Fruit fly (Drosophila melanogaster) whole organism, pupa: ENCODE data around the gene Gr22f.

Experiments used
- CG10348 ChIP-seq: fragments of 200-800 bp; sonication (Bioruptor generic); IDR thresholded peaks from 2 replicates; pipeline ENCODE4 v1.3.6; 2022; ENCODE audit warnings: missing biosample characterization, missing genetic modification characterization
- CG12605 ChIP-seq: fragments of 200-800 bp; sonication (Bioruptor generic); IDR thresholded peaks from 2 replicates; pipeline ENCODE4 v1.3.6; 2022; ENCODE audit warnings: missing biosample characterization, missing genetic modification characterization
- CG13204 ChIP-seq: fragments of 200-800 bp; sonication (Bioruptor generic); optimal IDR thresholded peaks from 2 replicates; lab custom pipeline; 2018; ENCODE audit warnings: missing biosample characterization, mild to moderate bottlenecking, missing genetic modification characterization, moderate library complexity
- CG14655 ChIP-seq: fragments of 200-800 bp; sonication (Bioruptor generic); optimal IDR thresholded peaks from 3 replicates; lab custom pipeline; 2017; ENCODE audit warnings: mild to moderate bottlenecking, missing biosample characterization, missing genetic modification reagents, missing genetic modification characterization
- CG15710 ChIP-seq: fragments of 200-800 bp; sonication (Bioruptor generic); optimal IDR thresholded peaks from 2 replicates; lab custom pipeline; 2018; ENCODE audit warnings: missing biosample characterization, mild to moderate bottlenecking, missing genetic modification characterization, moderate library complexity
- CG17806 ChIP-seq: fragments of 200-800 bp; sonication (Bioruptor generic); optimal IDR thresholded peaks from 2 replicates; lab custom pipeline; 2018; ENCODE audit warnings: missing biosample characterization, mild to moderate bottlenecking, missing genetic modification characterization, moderate library complexity
- CG32121 ChIP-seq: fragments of 200-800 bp; sonication (Bioruptor generic); IDR thresholded peaks from 2 replicates; pipeline ENCODE4 v1.3.6; 2022; ENCODE audit warnings: missing biosample characterization, missing genetic modification characterization
- CG34367 ChIP-seq: fragments of 200-800 bp; sonication (Bioruptor generic); optimal IDR thresholded peaks from 2 replicates; lab custom pipeline; 2018; ENCODE audit warnings: missing biosample characterization, mild to moderate bottlenecking, missing genetic modification characterization
- CG4496 ChIP-seq: fragments of 200-800 bp; sonication (Bioruptor generic); IDR thresholded peaks from 3 replicates; pipeline ENCODE4 v1.3.6; 2022; ENCODE audit warnings: missing biosample characterization, missing genetic modification characterization
- CG8159 ChIP-seq: fragments of 200-800 bp; sonication (Bioruptor generic); optimal IDR thresholded peaks from 3 replicates; lab custom pipeline; 2018; ENCODE audit warnings: missing biosample characterization, mild to moderate bottlenecking, missing genetic modification characterization, moderate library complexity
- CG8301 ChIP-seq: fragments of 200-800 bp; sonication (Bioruptor generic); optimal IDR thresholded peaks from 2 replicates; lab custom pipeline; 2018; ENCODE audit warnings: missing biosample characterization, mild to moderate bottlenecking, missing genetic modification characterization
- CG9948 ChIP-seq: fragments of 200-800 bp; sonication (Bioruptor generic); optimal IDR thresholded peaks from 2 replicates; lab custom pipeline; 2018; ENCODE audit warnings: missing biosample characterization, mild to moderate bottlenecking, missing genetic modification characterization, moderate library complexity
- D1 ChIP-seq: fragments of 200-800 bp; sonication (Bioruptor generic); optimal IDR thresholded peaks from 2 replicates; lab custom pipeline; 2018; ENCODE audit warnings: missing biosample characterization, mild to moderate bottlenecking, missing genetic modification characterization, moderate library complexity
- EcR ChIP-seq: fragments of 200-800 bp; sonication (Bioruptor generic); optimal IDR thresholded peaks from 3 replicates; lab custom pipeline; 2019; ENCODE audit warnings: missing biosample characterization, missing genetic modification characterization, mild to moderate bottlenecking, moderate library complexity, missing genetic modification reagents
- Ets98B ChIP-seq: fragments of 200-800 bp; sonication (Bioruptor generic); IDR thresholded peaks from 2 replicates; pipeline ENCODE4 v1.3.6; 2022; ENCODE audit warnings: missing biosample characterization, missing genetic modification characterization
- Pif1A ChIP-seq: fragments of 200-800 bp; sonication (Bioruptor generic); optimal IDR thresholded peaks from 3 replicates; lab custom pipeline; 2016; ENCODE audit warnings: missing biosample characterization, missing genetic modification characterization
- Pif1B ChIP-seq: fragments of 200-800 bp; sonication (Bioruptor generic); optimal IDR thresholded peaks from 3 replicates; lab custom pipeline; 2016; ENCODE audit warnings: missing biosample characterization, missing genetic modification characterization
- Snoo ChIP-seq: fragments of 200-800 bp; sonication (Bioruptor generic); optimal IDR thresholded peaks from 3 replicates; lab custom pipeline; 2017; ENCODE audit warnings: missing biosample characterization, mild to moderate bottlenecking, missing genetic modification characterization, inconsistent platforms
- fd96Ca ChIP-seq: fragments of 200-800 bp; sonication (Bioruptor generic); IDR thresholded peaks from 3 replicates; pipeline ENCODE4 v1.3.6; 2022; ENCODE audit warnings: missing biosample characterization, missing genetic modification characterization
- gl ChIP-seq: fragments of 200-800 bp; sonication (Bioruptor generic); optimal IDR thresholded peaks from 2 replicates; lab custom pipeline; 2018; ENCODE audit warnings: missing biosample characterization, mild to moderate bottlenecking, missing genetic modification characterization
- rn ChIP-seq: fragments of 200-800 bp; sonication (Bioruptor generic); IDR thresholded peaks from 2 replicates; pipeline ENCODE4 v1.3.6; 2022; ENCODE audit warnings: missing biosample characterization, missing genetic modification characterization

The Gr22f gene

dm6 chr2L:1737057-1737581, 19.1 kb downstream of the Gr22f start:
- TF ChIP-seq gl (tag; lab: Kevin White, UChicago) (peak; percentile 42), CG8301 (tag; lab: Kevin White, UChicago) (peak; percentile 97), fd96Ca (GFP tag; lab: Robert Waterston, UW) (peak; percentile 94), CG14655 (GFP tag; lab: Kevin White, UChicago) (peak; percentile 96), CG8159 (tag; lab: Kevin White, UChicago) (peak; percentile 78), CG12605 (GFP tag; lab: Robert Waterston, UW) (peak; percentile 79), D1 (peak; percentile 78), CG9948 (tag; lab: Kevin White, UChicago) (peak; percentile 86), Ets98B (GFP tag; lab: Robert Waterston, UW) (peak; percentile 94), CG34367 (tag; lab: Kevin White, UChicago) (peak; percentile 60), EcR (no peak), CG17806 (tag; lab: Kevin White, UChicago) (peak; percentile 77), rn (GFP tag; lab: Robert Waterston, UW) (peak; percentile 93), Pif1A (GFP tag; lab: Kevin White, UChicago) (peak; percentile 95), Pif1B (GFP tag; lab: Kevin White, UChicago) (peak; percentile 93), Snoo (tag; lab: Kevin White, UChicago) (peak; percentile 50), CG32121 (peak; percentile 96), CG4496 (GFP tag; lab: Robert Waterston, UW) (peak; percentile 92), CG13204 (no peak), CG15710 (tag; lab: Kevin White, UChicago) (peak; percentile 76), CG10348 (peak; percentile 81; the same call in 1 of the 2 replicates)
- TF ChIP-seq, all 21 proteins: peak for 19

- TF ChIP-seq CG8159 (tag; lab: Kevin White, UChicago) (no peak), CG17806 (tag; lab: Kevin White, UChicago) (no peak), D1 (no peak), CG32121 (no peak), Pif1A (GFP tag; lab: Kevin White, UChicago) (no peak)
Observed at dm6 chr2L:1735133-1735532, 21.1 kb downstream of the Gr22f start.

- TF ChIP-seq Snoo (tag; lab: Kevin White, UChicago) (no peak), EcR (peak; percentile 96), CG14655 (GFP tag; lab: Kevin White, UChicago) (no peak)
Observed at dm6 chr2L:1733155-1733813, 23.0 kb downstream of the Gr22f start.

dm6 chr2L:1732189-1732588, 24.1 kb downstream of the Gr22f start, which contains the start of the genes CG17652 and CG17646:
CG17652 (minus strand) TSS chr2L:1732356.
CG17646 (plus strand) TSS chr2L:1732524.
- TF ChIP-seq Ets98B (GFP tag; lab: Robert Waterston, UW) = peak; percentile 19; the same call in 1 of the 2 replicates
- TF ChIP-seq CG10348 = no peak
- peak; percentile 7 for TF ChIP-seq CG8159 (tag; lab: Kevin White, UChicago)
- no peak for TF ChIP-seq gl (tag; lab: Kevin White, UChicago)
- no peak for TF ChIP-seq CG12605 (GFP tag; lab: Robert Waterston, UW)
- peak; percentile 26 for TF ChIP-seq EcR

dm6 chr2L:1730914-1731313, 25.3 kb downstream of the Gr22f start:
- TF ChIP-seq EcR (no peak), Ets98B (GFP tag; lab: Robert Waterston, UW) (no peak), CG14655 (GFP tag; lab: Kevin White, UChicago) (no peak), rn (GFP tag; lab: Robert Waterston, UW) (no peak), CG4496 (GFP tag; lab: Robert Waterston, UW) (no peak), gl (tag; lab: Kevin White, UChicago) (no peak), CG8301 (tag; lab: Kevin White, UChicago) (no peak), CG17806 (tag; lab: Kevin White, UChicago) (no peak)
- TF ChIP-seq, all 21 proteins: peak for 0

dm6 chr2L:1729607-1730011, 26.6 kb downstream of the Gr22f start, which contains the start of the genes Eno and CG31937:
Eno (minus strand) TSS chr2L:1729636.
CG31937 (plus strand) TSS chr2L:1729887.
- TF ChIP-seq CG10348 (no peak), CG15710 (tag; lab: Kevin White, UChicago) (peak; percentile 59), CG14655 (GFP tag; lab: Kevin White, UChicago) (peak; percentile 55), Pif1B (GFP tag; lab: Kevin White, UChicago) (peak; percentile 31), rn (GFP tag; lab: Robert Waterston, UW) (no peak), CG17806 (tag; lab: Kevin White, UChicago) (no peak), CG34367 (tag; lab: Kevin White, UChicago) (no peak), EcR (no peak), CG13204 (no peak), CG4496 (GFP tag; lab: Robert Waterston, UW) (peak; percentile 37; the same call in 1 of the 3 replicates), gl (tag; lab: Kevin White, UChicago) (peak; percentile 18), CG12605 (GFP tag; lab: Robert Waterston, UW) (no peak), CG8159 (tag; lab: Kevin White, UChicago) (peak; percentile 28), D1 (no peak), CG9948 (tag; lab: Kevin White, UChicago) (no peak), CG8301 (tag; lab: Kevin White, UChicago) (peak; percentile 42), CG32121 (peak; percentile 76), fd96Ca (GFP tag; lab: Robert Waterston, UW) (peak; percentile 78), Snoo (tag; lab: Kevin White, UChicago) (peak; percentile 56), Pif1A (GFP tag; lab: Kevin White, UChicago) (peak; percentile 58), Ets98B (GFP tag; lab: Robert Waterston, UW) (peak; percentile 61)
